Worm (Caenorhabditis elegans): ENCODE data around the gene srh-240.

- no peak for TF ChIP-seq lin-39 (tag; optimal IDR thresholded peaks at IDR 0.05)
- TF ChIP-seq nhr-28 (tag; optimal IDR thresholded peaks at IDR 0.05) = no peak
- no peak for TF ChIP-seq pha-4 (tag; optimal IDR thresholded peaks at IDR 0.05)
- TF ChIP-seq nfya-1 (tag; optimal IDR thresholded peaks at IDR 0.05; ENCODE audit: insufficient read depth) = no peak
- TF ChIP-seq nhr-25 (tag; optimal IDR thresholded peaks at IDR 0.05) = no peak
Observed at ce11 chrV:2909525-2909924, 44.5 kb downstream of the srh-240 start, which contains the start of gene zmp-3.

All from whole organism, L3 larva.